Worm (Caenorhabditis elegans): ENCODE data around the gene unc-86.
A peak's percentile ranks its signal among the peaks of the same experiment; 100 is the strongest.

The unc-86 gene

DNA sequence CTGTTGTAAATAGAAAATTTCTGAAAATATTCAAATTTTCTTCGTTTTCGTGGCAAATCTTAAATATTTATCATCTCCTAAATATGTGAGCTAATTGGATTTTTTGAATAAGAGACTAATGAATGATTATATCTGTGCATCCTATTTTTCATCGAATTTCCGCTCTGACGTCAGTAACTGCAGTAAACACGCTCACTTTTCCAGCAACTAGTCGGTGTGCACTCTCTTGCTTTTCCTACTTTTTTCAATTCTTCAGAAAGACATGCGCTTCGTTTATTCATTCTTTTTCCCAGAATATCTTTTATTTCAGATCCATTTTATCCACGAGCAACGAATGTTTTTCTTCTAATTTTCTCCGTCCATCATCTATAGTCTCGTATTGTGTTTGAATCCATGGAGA lies 13.3 kb upstream of the unc-86 start:
- TF ChIP-seq ceh-58 (GFP tag; IDR thresholded peaks at IDR 0.05), result 0 out of 2 replicates have a peak, but pooled peaks have one; percentile 65
- no peak for TF ChIP-seq attf-5 (GFP tag; optimal IDR thresholded peaks at IDR 0.05)

DNA sequence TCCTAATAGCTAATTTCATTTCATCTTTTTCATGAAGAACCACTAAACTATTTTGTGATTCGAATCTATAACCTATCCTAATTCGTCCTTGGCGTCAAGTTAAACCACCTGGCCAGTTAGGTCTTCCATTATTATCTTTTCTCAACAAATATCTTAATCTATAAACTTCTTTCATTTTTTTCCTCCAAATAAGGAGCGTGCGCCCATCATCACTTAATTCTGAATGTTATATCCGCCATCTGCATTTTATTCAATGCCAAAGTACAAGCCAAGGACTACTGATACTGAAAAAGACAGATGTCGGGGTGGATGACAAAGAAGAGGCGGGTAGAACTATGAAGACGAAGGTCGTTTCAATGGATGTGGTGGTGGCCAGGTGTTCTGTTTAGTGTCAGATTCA lies 12.8 kb upstream of the unc-86 start:
- TF ChIP-seq ztf-3 (GFP tag; optimal IDR thresholded peaks at IDR 0.05) (no peak), sea-2 (GFP tag; IDR thresholded peaks at IDR 0.05) (no peak), T07F8.4 (tag; optimal IDR thresholded peaks at IDR 0.05) (no peak), C17E4.6 (GFP tag; IDR thresholded peaks at IDR 0.05) (no peak), ceh-79 (tag; optimal IDR thresholded peaks at IDR 0.05) (no peak), lin-54 (GFP tag; optimal IDR thresholded peaks at IDR 0.05) (no peak), efl-1 (GFP tag; optimal IDR thresholded peaks at IDR 0.05) (no peak), die-1 (tag; optimal IDR thresholded peaks at IDR 0.05) (no peak), pbrm-1 (GFP tag; IDR thresholded peaks at IDR 0.05) (0 out of 2 replicates have a peak, but pooled peaks have one; percentile 8)

DNA sequence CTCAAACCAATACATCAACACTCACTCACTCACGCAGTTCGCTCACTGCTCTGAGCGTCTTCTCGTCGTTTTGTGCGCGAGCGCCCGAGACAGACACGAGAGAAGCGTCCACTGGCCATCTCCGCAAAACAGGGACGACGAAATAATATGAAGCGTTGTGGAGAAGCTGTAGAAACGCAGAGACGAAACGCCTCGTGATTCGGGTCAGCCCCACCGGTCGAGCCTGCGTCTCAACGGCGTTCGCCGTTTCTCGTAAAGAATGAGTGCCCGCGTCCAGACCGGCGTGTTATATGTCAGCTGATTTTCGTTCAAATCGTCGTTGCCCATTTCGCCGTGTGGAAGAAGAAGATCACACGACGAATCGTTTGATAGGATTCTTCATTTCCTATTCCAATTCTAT lies 11.4 kb upstream of the unc-86 start, which contains the start of gene fbxl-1:
Gene fbxl-1, plus strand, starts transcription at position 320 of the 400 bp plus-strand sequence.
- no peak for TF ChIP-seq F49E8.2 (tag; optimal IDR thresholded peaks at IDR 0.05; ENCODE audit: insufficient read depth)
- TF ChIP-seq hmg-20 (GFP tag; IDR thresholded peaks at IDR 0.05), result 0 out of 2 replicates have a peak, but pooled peaks have one; percentile 32
- TF ChIP-seq Y95B8A.8 (GFP tag; IDR thresholded peaks at IDR 0.05), result no peak
- no peak for TF ChIP-seq madf-8 (GFP tag; conservative IDR thresholded peaks at IDR 0.05)
- TF ChIP-seq F23B12.7 (tag; optimal IDR thresholded peaks at IDR 0.05; ENCODE audit: insufficient read depth), result no peak
- TF ChIP-seq cebp-2 (GFP tag; IDR thresholded peaks at IDR 0.05), result no peak
- TF ChIP-seq him-1 (tag; optimal IDR thresholded peaks at IDR 0.05), result no peak
- TF ChIP-seq B0336.3 (GFP tag; IDR thresholded peaks at IDR 0.05), result no peak; the same call in none of the 2 replicates
- no peak for TF ChIP-seq Y56A3A.18 (GFP tag; IDR thresholded peaks at IDR 0.05)
- no peak for TF ChIP-seq ccch-3 (GFP tag; optimal IDR thresholded peaks at IDR 0.05)
- TF ChIP-seq repo-1 (tag; optimal IDR thresholded peaks at IDR 0.05), result peak; percentile 30
- no peak for TF ChIP-seq madf-3 (GFP tag; IDR thresholded peaks at IDR 0.05)
- TF ChIP-seq mes-4 (tag; optimal IDR thresholded peaks at IDR 0.05), result no peak
- TF ChIP-seq hlh-12 (tag; optimal IDR thresholded peaks at IDR 0.05), result no peak
- peak; percentile 83 for TF ChIP-seq dox-1 (GFP tag; IDR thresholded peaks at IDR 0.05)
- TF ChIP-seq ztf-25 (GFP tag; IDR thresholded peaks at IDR 0.05), result no peak
- no peak for TF ChIP-seq ztf-6 (GFP tag; IDR thresholded peaks at IDR 0.05)
- TF ChIP-seq pbrm-1 (GFP tag; IDR thresholded peaks at IDR 0.05), result peak; percentile 68; the same call in 1 of the 2 replicates
- TF ChIP-seq tbx-9 (tag; optimal IDR thresholded peaks at IDR 0.05; ENCODE audit: borderline replicate concordance), result no peak
- TF ChIP-seq F33H1.4 (GFP tag; IDR thresholded peaks at IDR 0.05), result peak; percentile 16; the same call in 1 of the 2 replicates
- no peak for TF ChIP-seq zim-3 (tag; optimal IDR thresholded peaks at IDR 0.05)
- TF ChIP-seq nhr-80 (tag; optimal IDR thresholded peaks at IDR 0.05), result peak; percentile 85
- TF ChIP-seq mel-28 (tag; optimal IDR thresholded peaks at IDR 0.05; ENCODE audit: borderline replicate concordance), result no peak
- TF ChIP-seq snpc-1.1 (tag; optimal IDR thresholded peaks at IDR 0.05; ENCODE audit: insufficient read depth), result no peak
- TF ChIP-seq unc-62 (GFP tag; optimal IDR thresholded peaks at IDR 0.05), result no peak
- TF ChIP-seq F10E7.11 (tag; optimal IDR thresholded peaks at IDR 0.05), result no peak
- TF ChIP-seq attf-3 (GFP tag; conservative IDR thresholded peaks at IDR 0.05), result peak; percentile 76
- peak; percentile 42 for TF ChIP-seq ceh-100 (GFP tag; IDR thresholded peaks at IDR 0.05)
- peak; percentile 58; the same call in 1 of the 2 replicates for TF ChIP-seq egl-44 (GFP tag; IDR thresholded peaks at IDR 0.05)
- TF ChIP-seq sptf-2 (GFP tag; optimal IDR thresholded peaks at IDR 0.05), result no peak
- no peak for TF ChIP-seq F39B2.1 (GFP tag; IDR thresholded peaks at IDR 0.05)
- peak; percentile 65 for TF ChIP-seq ets-4 (GFP tag; optimal IDR thresholded peaks at IDR 0.05)
- TF ChIP-seq pha-4 (tag; optimal IDR thresholded peaks at IDR 0.05), result peak; percentile 32
- no peak for TF ChIP-seq ceh-40 (GFP tag; IDR thresholded peaks at IDR 0.05)
- TF ChIP-seq unc-130 (GFP tag; optimal IDR thresholded peaks at IDR 0.05), result no peak
- no peak for TF ChIP-seq nhr-27 (tag; optimal IDR thresholded peaks at IDR 0.05)
- no peak for TF ChIP-seq T26A5.8 (tag; optimal IDR thresholded peaks at IDR 0.05)

Data from whole organism, young adult.